Fruit fly (Drosophila melanogaster) whole organism, embryonic: ENCODE data around the gene nSMase.

Experiments
- Awh ChIP-seq: fragments of 200-800 bp; sonication (Bioruptor generic); IDR thresholded peaks from 2 replicates; pipeline ENCODE4, ENCODE4 v1.3.6; 2022; ENCODE audit warnings: missing biosample characterization, missing genetic modification characterization
- B-H2 ChIP-seq: fragments of 200-800 bp; sonication (Bioruptor generic); optimal IDR thresholded peaks from 2 replicates; lab custom pipeline; 2018; ENCODE audit warnings: missing biosample characterization, mild to moderate bottlenecking, missing genetic modification characterization
- BtbVII ChIP-seq: fragments of 200-800 bp; sonication (Bioruptor generic); optimal IDR thresholded peaks from 3 replicates; lab custom pipeline; 2017; ENCODE audit warnings: missing biosample characterization, mild to moderate bottlenecking, missing genetic modification characterization
- C15 ChIP-seq: fragments of 200-800 bp; sonication (Bioruptor generic); IDR thresholded peaks from 3 replicates; pipeline ENCODE4 v1.3.6; 2022; ENCODE audit warnings: missing biosample characterization, missing genetic modification characterization
- CG11093 ChIP-seq: fragments of 200-800 bp; sonication (Bioruptor generic); IDR thresholded peaks from 3 replicates; pipeline ENCODE4 v1.3.6; 2022; ENCODE audit warnings: missing biosample characterization, missing genetic modification characterization
- CG11696 ChIP-seq: fragments of 200-800 bp; sonication (Bioruptor generic); IDR thresholded peaks from 2 replicates; pipeline ENCODE4 v1.3.6; 2022; ENCODE audit warnings: missing biosample characterization, missing genetic modification characterization
- CG13123 ChIP-seq: fragments of 200-800 bp; sonication (Bioruptor generic); optimal IDR thresholded peaks from 2 replicates; lab custom pipeline; 2016; ENCODE audit warnings: missing biosample characterization, missing genetic modification characterization
- CG14667 ChIP-seq: fragments of 200-800 bp; sonication (Bioruptor generic); IDR thresholded peaks from 2 replicates; pipeline ENCODE4 v1.3.6; 2022; ENCODE audit warnings: missing biosample characterization, missing genetic modification characterization
- CG15073 ChIP-seq: fragments of 200-800 bp; sonication (Bioruptor generic); optimal IDR thresholded peaks from 2 replicates; lab custom pipeline; 2016; ENCODE audit warnings: missing biosample characterization, missing genetic modification characterization
- CG1603 ChIP-seq: fragments of 200-800 bp; sonication (Bioruptor generic); optimal IDR thresholded peaks from 2 replicates; lab custom pipeline; 2019; ENCODE audit warnings: missing biosample characterization, mild to moderate bottlenecking, missing genetic modification characterization, moderate library complexity
- CG16863 ChIP-seq: fragments of 200-800 bp; sonication (Bioruptor generic); optimal IDR thresholded peaks from 3 replicates; lab custom pipeline; 2016; ENCODE audit warnings: missing biosample characterization, missing genetic modification characterization
- CG3065 ChIP-seq: fragments of 200-800 bp; sonication (Bioruptor generic); optimal IDR thresholded peaks from 2 replicates; lab custom pipeline; 2016; ENCODE audit warnings: missing biosample characterization, missing genetic modification characterization
- CG3847 ChIP-seq: fragments of 200-800 bp; sonication (Bioruptor generic); IDR thresholded peaks from 2 replicates; pipeline ENCODE4 v1.3.6; 2022; ENCODE audit warnings: missing biosample characterization, missing genetic modification characterization
- CG6765 ChIP-seq: fragments of 200-800 bp; sonication (Bioruptor generic); optimal IDR thresholded peaks from 3 replicates; lab custom pipeline; 2017; ENCODE audit warnings: missing biosample characterization, mild to moderate bottlenecking, missing genetic modification characterization
- CG7786 ChIP-seq: fragments of 200-800 bp; sonication (Bioruptor generic); optimal IDR thresholded peaks from 2 replicates; lab custom pipeline; 2016; ENCODE audit warnings: missing biosample characterization, missing genetic modification characterization
- CG8089 ChIP-seq: fragments of 200-800 bp; sonication (Bioruptor generic); optimal IDR thresholded peaks from 3 replicates; lab custom pipeline; 2016; ENCODE audit warnings: missing biosample characterization, missing genetic modification characterization
- Ets97D ChIP-seq: fragments of 200-800 bp; sonication (Bioruptor generic); optimal IDR thresholded peaks from 3 replicates; lab custom pipeline; 2016; ENCODE audit warnings: missing biosample characterization, missing genetic modification characterization
- Fer1 ChIP-seq: fragments of 200-800 bp; sonication (Bioruptor generic); optimal IDR thresholded peaks from 2 replicates; lab custom pipeline; 2017; ENCODE audit warnings: missing biosample characterization, mild to moderate bottlenecking, missing genetic modification characterization
- GATAe ChIP-seq: fragments of 200-800 bp; sonication (Bioruptor generic); conservative IDR thresholded peaks from 2 replicates; pipeline ENCODE4 v1.3.6; 2022; ENCODE audit warnings: missing biosample characterization, missing genetic modification characterization
- H15 ChIP-seq: fragments of 200-800 bp; sonication (Bioruptor generic); IDR thresholded peaks from 3 replicates; pipeline ENCODE4 v1.3.6; 2022; ENCODE audit warnings: missing biosample characterization, missing genetic modification characterization
- Hmx ChIP-seq: fragments of 200-800 bp; sonication (Bioruptor generic); optimal IDR thresholded peaks from 2 replicates; lab custom pipeline; 2016; ENCODE audit warnings: missing biosample characterization, missing genetic modification characterization
- Hr51 ChIP-seq, 2 experiments: fragments of 200-800 bp; sonication (Bioruptor generic); optimal IDR thresholded peaks; 2 replicates in 1 of 2; 3 replicates in 1 of 2; lab custom pipeline; 2016 to 2018; ENCODE audit warnings: missing biosample characterization in 2 of 2, missing genetic modification characterization in 2 of 2, mild to moderate bottlenecking in 1 of 2, moderate library complexity in 1 of 2
- Lpt ChIP-seq: fragments of >200 bp; optimal IDR thresholded peaks from 2 replicates; lab custom pipeline; 2018; ENCODE audit warnings: missing biosample characterization, missing genetic modification characterization
- MBD-R2 ChIP-seq: fragments of 200-800 bp; sonication (Bioruptor generic); IDR thresholded peaks from 2 replicates; pipeline ENCODE4 v1.3.6; 2022; ENCODE audit warnings: missing biosample characterization, missing genetic modification characterization
- Neu2 ChIP-seq: fragments of 200-800 bp; sonication (Bioruptor generic); optimal IDR thresholded peaks from 3 replicates; lab custom pipeline; 2016; ENCODE audit warnings: missing biosample characterization, missing genetic modification characterization, borderline replicate concordance
- Pdp1 ChIP-seq, 2 experiments: fragments of 200-800 bp; sonication (Bioruptor generic); optimal IDR thresholded peaks; 3 replicates each; lab custom pipeline; 2016; ENCODE audit warnings: missing biosample characterization in 2 of 2, missing genetic modification characterization in 2 of 2, mild to moderate bottlenecking in 1 of 2, moderate library complexity in 1 of 2
- dan ChIP-seq: fragments of 200-800 bp; sonication (Bioruptor generic); IDR thresholded peaks from 2 replicates; pipeline ENCODE4 v1.3.6; 2022; ENCODE audit warnings: missing biosample characterization, missing genetic modification characterization
- dati ChIP-seq: fragments of 200-800 bp; sonication (Bioruptor generic); IDR thresholded peaks from 2 replicates; pipeline ENCODE4 v1.3.6; 2022; ENCODE audit warnings: missing biosample characterization, missing genetic modification characterization
- dysf ChIP-seq: fragments of 200-800 bp; sonication (Bioruptor generic); IDR thresholded peaks from 3 replicates; pipeline ENCODE4 v1.3.6; 2022; ENCODE audit warnings: missing biosample characterization, missing genetic modification characterization
- ftz-f1 ChIP-seq: fragments of 200-800 bp; sonication (Bioruptor generic); optimal IDR thresholded peaks from 2 replicates; lab custom pipeline; 2016; ENCODE audit warnings: missing biosample characterization, missing genetic modification characterization
- fu2 ChIP-seq: fragments of 200-800 bp; sonication (Bioruptor generic); optimal IDR thresholded peaks from 2 replicates; lab custom pipeline; 2016; ENCODE audit warnings: missing biosample characterization, missing genetic modification characterization
- gcm ChIP-seq: fragments of 200-800 bp; sonication (Bioruptor generic); optimal IDR thresholded peaks from 2 replicates; lab custom pipeline; 2019; ENCODE audit warnings: missing biosample characterization, mild to moderate bottlenecking, missing genetic modification characterization, moderate library complexity
- kah ChIP-seq: fragments of 200-800 bp; sonication (Bioruptor generic); optimal IDR thresholded peaks from 2 replicates; lab custom pipeline; 2018; ENCODE audit warnings: missing biosample characterization, mild to moderate bottlenecking, missing genetic modification characterization
- lab ChIP-seq: fragments of 200-800 bp; sonication (Bioruptor generic); optimal IDR thresholded peaks from 3 replicates; lab custom pipeline; 2017; ENCODE audit warnings: missing biosample characterization, missing genetic modification characterization, mild to moderate bottlenecking, moderate library complexity, missing genetic modification reagents
- mld ChIP-seq: fragments of 200-800 bp; sonication (Bioruptor generic); IDR thresholded peaks from 3 replicates; pipeline ENCODE4 v1.3.6; 2022; ENCODE audit warnings: missing biosample characterization, missing genetic modification characterization; ENCODE audit not compliant: partially characterized antibody
- nom ChIP-seq: fragments of 200-800 bp; sonication (Bioruptor generic); optimal IDR thresholded peaks from 2 replicates; lab custom pipeline; 2017; ENCODE audit warnings: missing biosample characterization, missing genetic modification characterization, mild to moderate bottlenecking, moderate library complexity, missing genetic modification reagents
- onecut ChIP-seq: fragments of 200-800 bp; sonication (Bioruptor generic); IDR thresholded peaks from 2 replicates; pipeline ENCODE4 v1.3.6; 2022; ENCODE audit warnings: missing biosample characterization, missing genetic modification characterization
- org-1 ChIP-seq: fragments of 200-800 bp; sonication (Bioruptor generic); optimal IDR thresholded peaks from 2 replicates; lab custom pipeline; 2017; ENCODE audit warnings: missing biosample characterization, missing genetic modification characterization
- pnt ChIP-seq: fragments of 200-800 bp; sonication (Bioruptor generic); optimal IDR thresholded peaks from 3 replicates; lab custom pipeline; 2016; ENCODE audit warnings: missing biosample characterization, missing genetic modification characterization
- prd ChIP-seq, 3 experiments: fragments of >200 bp in 2 of 3; fragments of 200-800 bp in 1 of 3; sonication (Bioruptor generic) in 1 of 3; optimal IDR thresholded peaks in 2 of 3; IDR thresholded peaks in 1 of 3; 2 replicates in 2 of 3; 3 replicates in 1 of 3; pipeline versions ENCODE4 v1.3.6 to Lab custom; 2017 to 2022; ENCODE audit warnings: missing biosample characterization in 1 of 3, missing genetic modification characterization in 1 of 3
- sc ChIP-seq, 3 experiments: fragments of >200 bp in 2 of 3; fragments of 200-800 bp in 1 of 3; sonication (Bioruptor generic) in 1 of 3; optimal IDR thresholded peaks; 2 replicates in 2 of 3; 3 replicates in 1 of 3; lab custom pipeline; 2017; ENCODE audit warnings: mild to moderate bottlenecking in 1 of 3, missing biosample characterization in 1 of 3, missing genetic modification characterization in 1 of 3, missing genetic modification reagents in 1 of 3
- sd ChIP-seq: fragments of 200-800 bp; sonication (Bioruptor generic); optimal IDR thresholded peaks from 3 replicates; lab custom pipeline; 2018; ENCODE audit warnings: missing biosample characterization, mild to moderate bottlenecking, missing genetic modification characterization, moderate library complexity
- sisA ChIP-seq: fragments of 200-800 bp; sonication (Bioruptor generic); IDR thresholded peaks from 2 replicates; pipeline ENCODE4 v1.3.6; 2022; ENCODE audit warnings: missing biosample characterization, missing genetic modification characterization
- sqz ChIP-seq: fragments of 200-800 bp; sonication (Bioruptor generic); optimal IDR thresholded peaks from 3 replicates; lab custom pipeline; 2018; ENCODE audit warnings: missing biosample characterization, mild to moderate bottlenecking, missing genetic modification characterization
- stc ChIP-seq: fragments of 200-800 bp; sonication (Bioruptor generic); IDR thresholded peaks from 2 replicates; pipeline ENCODE4 v1.3.6; 2022; ENCODE audit warnings: missing biosample characterization, missing genetic modification characterization
- tgo ChIP-seq: fragments of 200-800 bp; sonication (Bioruptor generic); IDR thresholded peaks from 3 replicates; pipeline ENCODE4 v1.3.6; 2022; ENCODE audit warnings: missing biosample characterization, missing genetic modification characterization
- tx ChIP-seq: fragments of 200-800 bp; sonication (Bioruptor generic); optimal IDR thresholded peaks from 2 replicates; lab custom pipeline; 2016; ENCODE audit warnings: missing biosample characterization, missing genetic modification characterization
- unc-4 ChIP-seq: fragments of 200-800 bp; sonication (Bioruptor generic); IDR thresholded peaks from 2 replicates; pipeline ENCODE4 v1.3.6; 2022; ENCODE audit warnings: missing biosample characterization, missing genetic modification characterization; ENCODE audit not compliant: partially characterized antibody

Gene nSMase

DNA sequence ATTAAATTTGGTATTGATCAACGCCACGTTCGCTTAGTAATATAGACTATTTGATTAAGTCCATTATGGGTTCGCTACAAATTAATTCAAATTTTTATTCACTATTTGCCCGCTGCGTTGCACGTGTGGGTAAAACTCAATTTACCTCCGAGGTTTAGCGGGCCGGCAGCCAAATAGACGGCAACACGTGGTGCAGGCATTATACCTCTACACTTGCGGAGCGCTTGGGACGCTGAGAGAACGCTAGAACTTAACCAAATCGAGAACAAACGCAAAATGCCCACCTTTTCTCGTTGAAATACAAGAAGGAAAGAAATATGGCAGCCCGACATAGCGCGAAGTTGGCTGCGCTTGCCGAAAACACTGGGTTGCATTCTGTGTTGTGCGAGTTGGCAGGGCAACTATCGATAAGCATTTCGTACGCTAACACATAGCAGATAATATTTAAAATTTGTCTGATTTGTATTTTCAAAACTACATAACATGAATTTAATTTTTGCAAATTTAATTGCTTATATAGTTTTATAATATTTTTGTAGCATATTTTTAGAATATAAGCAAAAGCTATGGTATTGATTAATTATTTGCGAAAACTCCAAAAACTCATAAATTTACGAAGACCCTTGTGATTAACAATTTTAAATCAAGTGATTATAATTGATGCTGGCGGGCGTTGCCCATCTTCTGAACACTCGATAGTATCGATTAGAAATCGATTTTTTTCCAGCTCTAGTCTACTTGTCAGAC lies 3.9 kb downstream of the nSMase start, which contains the start of the genes RpL28 and eIF1 (continued):
- TF ChIP-seq sd = no peak
- peak; percentile 60 for TF ChIP-seq lab (GFP tag; lab: Kevin White, UChicago)
- TF ChIP-seq mld = 0 out of 3 replicates have a peak, but pooled peaks have one; percentile 39
- TF ChIP-seq Ets97D (GFP tag; lab: Kevin White, UChicago) = peak; percentile 99
- peak; percentile 95 for TF ChIP-seq CG6765 (GFP tag; lab: Kevin White, UChicago)
- no peak for TF ChIP-seq sc (optimal IDR thresholded peaks at IDR 0.05; lab: Kevin White, UChicago)
- TF ChIP-seq sc (GFP tag; optimal IDR thresholded peaks at IDR 0.05; lab: Kevin White, UChicago) = peak; percentile 92
- peak; percentile 79 for TF ChIP-seq tgo (GFP tag; lab: Robert Waterston, UW)
- peak; percentile 78 to 88 for TF ChIP-seq Pdp1 (GFP tag; optimal IDR thresholded peaks at IDR 0.05; lab: Kevin White, UChicago)
- TF ChIP-seq tx (GFP tag; lab: Kevin White, UChicago) = peak; percentile 69
- TF ChIP-seq CG7786 (GFP tag; lab: Kevin White, UChicago) = peak; percentile 84
- TF ChIP-seq ftz-f1 = peak; percentile 52
- TF ChIP-seq CG11696 (GFP tag; lab: Robert Waterston, UW) = peak; percentile 62
- peak; percentile 79 for TF ChIP-seq stc
- TF ChIP-seq MBD-R2 (GFP tag; lab: Robert Waterston, UW) = peak; percentile 43; the same call in 1 of the 2 replicates
- peak; percentile 58; the same call in 1 of the 3 replicates for TF ChIP-seq CG11093 (GFP tag; lab: Robert Waterston, UW)
- TF ChIP-seq GATAe (GFP tag; lab: Robert Waterston, UW) = peak; percentile 56
- TF ChIP-seq org-1 (GFP tag; lab: Kevin White, UChicago) = peak; percentile 86
- peak; percentile 86 for TF ChIP-seq nom (GFP tag; lab: Kevin White, UChicago)
- no peak for TF ChIP-seq Lpt
- peak; percentile 49 for TF ChIP-seq pnt
- TF ChIP-seq CG14667 (GFP tag; lab: Robert Waterston, UW) = peak; percentile 48
- TF ChIP-seq Neu2 (GFP tag; lab: Kevin White, UChicago) = peak; percentile 22
- peak; percentile 86 for TF ChIP-seq dati (GFP tag; lab: Robert Waterston, UW)
- peak; percentile 89 for TF ChIP-seq onecut
- peak; percentile 86; the same call in 2 of the 3 replicates for TF ChIP-seq C15 (GFP tag; lab: Robert Waterston, UW)
- peak; percentile 88 for TF ChIP-seq kah
- TF ChIP-seq unc-4 (GFP tag; lab: Robert Waterston, UW) = peak; percentile 81; the same call in 1 of the 2 replicates
- peak; percentile 100 for TF ChIP-seq CG13123 (GFP tag; lab: Kevin White, UChicago)
- TF ChIP-seq Fer1 = peak; percentile 90
- TF ChIP-seq B-H2 (GFP tag; lab: Kevin White, UChicago) = peak; percentile 97
- no peak for TF ChIP-seq CG15073
- TF ChIP-seq BtbVII = peak; percentile 89
- peak; percentile 81 for TF ChIP-seq fu2
- no peak for TF ChIP-seq prd (optimal IDR thresholded peaks at IDR 0.05; lab: Kevin White, UChicago)
- peak; percentile 74 for TF ChIP-seq prd (GFP tag; IDR thresholded peaks at IDR 0.05; lab: Robert Waterston, UW)
- peak; percentile 89 for TF ChIP-seq CG3847 (GFP tag; lab: Robert Waterston, UW)
- peak; percentile 86 for TF ChIP-seq Awh (GFP tag; lab: Robert Waterston, UW)
- peak; percentile 73 for TF ChIP-seq sisA
- TF ChIP-seq gcm (GFP tag; lab: Kevin White, UChicago) = peak; percentile 75
- peak; percentile 84; the same call in 2 of the 3 replicates for TF ChIP-seq dysf (GFP tag; lab: Robert Waterston, UW)
- no peak for TF ChIP-seq dan (GFP tag; lab: Robert Waterston, UW)
- TF ChIP-seq CG16863 = peak; percentile 83
- TF ChIP-seq CG3065 (GFP tag; lab: Kevin White, UChicago) = peak; percentile 87
- peak; percentile 45 to 93 for TF ChIP-seq Hr51 (GFP tag; optimal IDR thresholded peaks at IDR 0.05; lab: Kevin White, UChicago)
- TF ChIP-seq H15 (GFP tag; lab: Robert Waterston, UW) = peak; percentile 79
- peak; percentile 62 for TF ChIP-seq Hmx (GFP tag; lab: Kevin White, UChicago)
- TF ChIP-seq sqz = peak; percentile 86
- TF ChIP-seq CG8089 (GFP tag; lab: Kevin White, UChicago) = peak; percentile 93
- peak; percentile 91 for TF ChIP-seq CG1603 (tag; lab: Kevin White, UChicago)
